Worm (Caenorhabditis elegans) whole organism, late embryonic: Measurements from ENCODE around the gene col-91.

ENCODE experiments used
- C08G9.2 ChIP-seq: sonication (generic microtip); optimal IDR thresholded peaks from 2 replicates; lab custom pipeline; 2016; ENCODE audit warnings: mild to moderate bottlenecking, missing genetic modification characterization, moderate library complexity, missing compliant biosample characterization
- ahr-1 ChIP-seq: sonication (generic microtip); optimal IDR thresholded peaks from 2 replicates; lab custom pipeline; 2016; ENCODE audit warnings: missing genetic modification characterization, missing compliant biosample characterization
- ceh-22 ChIP-seq: sonication (generic microtip); optimal IDR thresholded peaks from 2 replicates; lab custom pipeline; 2017; ENCODE audit warnings: missing biosample characterization, missing genetic modification characterization
- hlh-30 ChIP-seq: sonication (generic microtip); optimal IDR thresholded peaks from 2 replicates; lab custom pipeline; 2017; ENCODE audit warnings: antibody characterized with exemption, missing genetic modification characterization, missing compliant biosample characterization; ENCODE audit not compliant: insufficient read depth
- nhr-11 ChIP-seq: fragments of 150-350 bp; optimal IDR thresholded peaks from 2 replicates; lab custom pipeline; 2014; ENCODE audit warnings: missing biosample characterization, missing genetic modification characterization
- rnt-1 ChIP-seq: sonication (generic microtip); optimal IDR thresholded peaks from 2 replicates; lab custom pipeline; 2016; ENCODE audit warnings: missing genetic modification characterization, missing compliant biosample characterization

ce11 chrIII:8275871-8276270 lies 12.4 kb upstream of the col-91 start, which contains the start of gene clec-160:
- TF ChIP-seq C08G9.2 (tag; lab: Kevin White, UChicago) (no peak), ceh-22 (tag; lab: Kevin White, UChicago) (no peak), ahr-1 (tag; lab: Kevin White, UChicago) (no peak), hlh-30 (tag; lab: Kevin White, UChicago) (no peak), nhr-11 (no peak), rnt-1 (tag; lab: Kevin White, UChicago) (no peak)
